Worm (Caenorhabditis elegans): Measurements from ENCODE around the gene nemp-1.
A peak's percentile ranks its signal among the peaks of the same experiment; 100 is the strongest.

DNA sequence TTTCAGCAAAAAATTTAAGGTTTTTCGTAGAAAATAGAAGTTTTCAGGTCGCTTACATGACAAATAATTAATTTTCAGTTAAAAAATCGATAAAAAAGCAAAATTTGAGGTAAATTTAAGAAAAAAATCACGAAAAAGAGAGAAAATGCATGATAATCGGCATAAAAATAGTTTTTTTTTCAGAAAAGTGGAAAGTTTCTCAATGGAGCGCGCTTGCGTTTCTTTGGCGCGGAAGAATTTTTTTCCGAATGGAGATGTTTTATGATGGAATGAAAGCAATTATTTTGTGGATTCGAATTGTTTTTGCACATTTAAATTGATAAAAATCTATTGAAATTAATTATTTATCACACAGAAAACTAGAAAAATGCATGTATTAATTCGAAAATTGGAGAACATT, 48.2 kb upstream of the nemp-1 start:
- TF ChIP-seq nhr-11 (tag; optimal IDR thresholded peaks at IDR 0.05) = no peak
- TF ChIP-seq aly-2 (tag; optimal IDR thresholded peaks at IDR 0.05) = no peak
- TF ChIP-seq nhr-12 (tag; optimal IDR thresholded peaks at IDR 0.05) = no peak
- no peak for TF ChIP-seq ceh-82 (tag; optimal IDR thresholded peaks at IDR 0.05)
- no peak for TF ChIP-seq unc-98 (GFP tag; IDR thresholded peaks at IDR 0.05)
- peak; percentile 12 to 31 for TF ChIP-seq efl-1 (optimal IDR thresholded peaks at IDR 0.05)
- peak; percentile 38 to 85 for TF ChIP-seq efl-1 (GFP tag; optimal IDR thresholded peaks at IDR 0.05 in 1 of 2)
- TF ChIP-seq lsy-2 (tag; optimal IDR thresholded peaks at IDR 0.05) = peak in 1 of 2 experiments; percentile 50

Data from whole organism, L1 larva.